Worm (Caenorhabditis elegans) whole organism, L4 larva: ENCODE measurements around the gene dep-1.

ENCODE experiments used
- F37D6.2 ChIP-seq: sonication (generic microtip); optimal IDR thresholded peaks from 2 replicates; lab custom pipeline; 2016; ENCODE audit warnings: mild to moderate bottlenecking, missing genetic modification characterization, missing compliant biosample characterization
- ceh-62 ChIP-seq: sonication (generic microtip); optimal IDR thresholded peaks from 2 replicates; lab custom pipeline; 2017; ENCODE audit warnings: missing biosample characterization, missing genetic modification characterization
- hlh-11 ChIP-seq: fragments of 200-800 bp; sonication (Bioruptor generic); optimal IDR thresholded peaks from 2 replicates; lab custom pipeline; 2018; ENCODE audit warnings: mild to moderate bottlenecking, missing genetic modification characterization, missing compliant biosample characterization
- lin-15B ChIP-seq: fragments of 150-350 bp; sonication (generic microtip); optimal IDR thresholded peaks from 3 replicates; lab custom pipeline; 2014; ENCODE audit warnings: missing biosample characterization, missing genetic modification characterization
- mxl-2 ChIP-seq: fragments of 200-800 bp; sonication (Bioruptor generic); conservative IDR thresholded peaks from 2 replicates; pipeline ENCODE4 v1.3.6; 2022; ENCODE audit warnings: missing genetic modification reagents, missing genetic modification characterization, missing compliant biosample characterization
- nhr-25 ChIP-seq: sonication (generic microtip); optimal IDR thresholded peaks from 2 replicates; lab custom pipeline; 2017; ENCODE audit warnings: missing genetic modification characterization, mild to moderate bottlenecking, missing compliant biosample characterization, antibody characterized with exemption, moderate library complexity, borderline replicate concordance; ENCODE audit not compliant: insufficient read depth
- unc-39 ChIP-seq: sonication (generic microtip); optimal IDR thresholded peaks from 2 replicates; lab custom pipeline; 2017; ENCODE audit warnings: missing biosample characterization, missing genetic modification characterization
- zip-2 ChIP-seq: fragments of 150-350 bp; optimal IDR thresholded peaks from 2 replicates; lab custom pipeline; 2014; ENCODE audit warnings: missing biosample characterization, missing genetic modification characterization

ce11 chrII:9059010-9059409 is 39.4 kb upstream of the dep-1 start:
- no peak for TF ChIP-seq zip-2 (tag; lab: Kevin White, UChicago)
- no peak for TF ChIP-seq unc-39
- TF ChIP-seq ceh-62 (tag; lab: Kevin White, UChicago): no peak
- no peak for TF ChIP-seq hlh-11 (tag; lab: Kevin White, UChicago)
- TF ChIP-seq nhr-25: no peak
- no peak for TF ChIP-seq lin-15B (tag; lab: Kevin White, UChicago)
- no peak for TF ChIP-seq mxl-2 (GFP tag; lab: Robert Waterston, UW)
- no peak for TF ChIP-seq F37D6.2 (tag; lab: Kevin White, UChicago)
